Fruit fly (Drosophila melanogaster) S2 (cell line): ENCODE results near the gene hid.

Experiments used
- CG8478 ChIP-seq: fragments of >200 bp; optimal IDR thresholded peaks from 2 replicates; lab custom pipeline; 2018
- CTCF ChIP-seq, 2 experiments: fragments of >200 bp; optimal IDR thresholded peaks; 2 replicates each; lab custom pipeline; 2018

hid gene

DNA sequence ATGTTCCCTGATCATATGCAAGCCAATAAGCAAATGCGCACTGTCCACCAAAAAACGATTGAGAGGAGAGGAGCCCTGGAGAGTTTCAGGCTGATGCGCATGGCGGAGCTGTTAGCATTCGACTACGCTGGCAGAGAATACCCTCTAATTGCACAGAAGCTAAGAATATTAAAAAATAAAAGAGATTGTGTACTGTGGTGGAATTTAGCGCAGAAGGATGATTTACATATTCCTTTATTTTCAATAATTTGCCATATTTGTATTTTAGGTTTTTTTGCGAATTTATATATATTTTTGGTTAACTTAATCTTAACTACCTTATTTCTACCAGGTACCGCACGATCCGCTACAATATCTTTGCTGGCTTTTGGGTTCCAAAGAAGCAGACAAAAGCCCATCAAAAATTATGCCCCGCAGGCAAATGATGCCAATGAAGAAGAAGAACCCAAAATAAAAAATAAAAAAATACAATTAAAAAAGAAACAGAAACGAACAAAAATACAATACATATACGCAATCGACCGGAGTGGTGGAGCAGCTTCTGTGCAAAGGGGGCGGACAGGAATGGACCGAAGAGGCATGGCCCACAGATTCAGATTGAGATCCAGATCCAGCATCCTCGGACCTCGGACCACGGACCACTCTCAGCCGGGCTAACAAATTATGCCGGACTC lies 9.0 kb upstream of the hid start:
- TF ChIP-seq CG8478 (no peak), CTCF (optimal IDR thresholded peaks at IDR 0.05; lab: Kevin White, UChicago) (no peak)

dm6 chr3L:18193642-18194041 lies 8.2 kb upstream of the hid start:
- TF ChIP-seq CG8478 (no peak), CTCF (optimal IDR thresholded peaks at IDR 0.05; lab: Kevin White, UChicago) (no peak)

- TF ChIP-seq CTCF (optimal IDR thresholded peaks at IDR 0.05; lab: Kevin White, UChicago) (no peak), CG8478 (no peak)
Measured at dm6 chr3L:18192858-18193478, 7.5 kb upstream of the hid start.

DNA sequence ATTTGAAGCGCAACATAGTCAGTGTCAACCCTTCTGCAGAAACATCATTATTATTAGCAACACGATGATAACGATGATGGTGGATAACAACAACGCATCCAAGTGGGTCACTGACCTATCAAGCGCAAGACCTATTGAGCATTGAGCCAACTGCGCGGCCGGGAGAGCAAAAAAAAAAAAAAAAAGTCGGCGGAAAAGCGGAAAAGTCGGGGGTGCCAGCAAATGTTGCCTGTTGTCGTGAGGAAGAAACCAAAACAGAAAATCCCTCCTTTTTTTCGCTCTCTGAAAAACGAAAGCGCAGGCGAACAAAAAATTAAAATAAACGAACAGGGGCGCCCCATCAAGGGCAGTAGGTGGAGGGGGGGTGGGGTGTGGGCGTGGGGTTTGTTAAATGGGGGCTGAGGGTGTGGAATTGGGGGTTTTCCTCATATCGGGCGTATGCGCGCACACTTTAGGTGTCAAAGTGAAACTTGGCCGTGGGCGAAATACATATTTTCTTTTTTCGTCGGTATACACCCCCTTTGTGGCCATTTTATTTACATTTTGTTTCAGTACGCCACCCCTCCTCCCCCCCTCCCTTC lies 6.2 kb upstream of the hid start:
- TF ChIP-seq CG8478 (no peak), CTCF (optimal IDR thresholded peaks at IDR 0.05; lab: Kevin White, UChicago) (no peak)

dm6 chr3L:18190484-18191220 lies 5.2 kb upstream of the hid start:
- TF ChIP-seq CTCF (optimal IDR thresholded peaks at IDR 0.05; lab: Kevin White, UChicago), result no peak
- TF ChIP-seq CG8478, result no peak

dm6 chr3L:18188473-18189087 lies 3.1 kb upstream of the hid start:
- TF ChIP-seq CG8478 (no peak), CTCF (optimal IDR thresholded peaks at IDR 0.05; lab: Kevin White, UChicago) (no peak)

DNA sequence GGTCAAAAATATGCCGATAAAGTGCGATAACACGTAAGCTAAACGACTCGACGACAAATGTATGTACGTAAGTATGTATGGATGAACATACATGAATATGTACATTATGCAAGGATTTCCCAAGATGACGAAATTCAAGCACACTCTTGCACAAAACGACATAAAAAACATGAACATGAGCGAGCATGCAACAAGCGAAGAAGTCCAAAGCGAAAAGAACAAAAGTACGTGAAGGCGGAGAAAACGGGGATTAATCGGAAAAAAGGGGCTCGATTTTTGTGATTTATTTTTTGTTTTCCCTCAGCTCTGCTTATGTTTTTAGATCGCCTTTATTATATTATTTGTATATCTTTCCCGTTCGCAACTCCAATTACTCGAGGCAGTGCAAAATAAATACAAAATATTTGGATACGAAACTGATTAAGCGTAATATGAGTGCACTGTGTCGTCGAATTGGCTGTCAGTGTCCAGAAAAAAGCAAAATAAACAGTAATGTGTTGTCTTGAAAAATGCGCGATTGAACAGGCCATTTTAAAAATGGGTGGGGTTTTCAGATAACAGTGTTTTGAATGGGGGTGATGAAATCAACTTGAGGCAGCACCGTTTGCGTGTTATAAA lies 2.1 kb upstream of the hid start:
- TF ChIP-seq CTCF (optimal IDR thresholded peaks at IDR 0.05; lab: Kevin White, UChicago) (no peak), CG8478 (no peak)

DNA sequence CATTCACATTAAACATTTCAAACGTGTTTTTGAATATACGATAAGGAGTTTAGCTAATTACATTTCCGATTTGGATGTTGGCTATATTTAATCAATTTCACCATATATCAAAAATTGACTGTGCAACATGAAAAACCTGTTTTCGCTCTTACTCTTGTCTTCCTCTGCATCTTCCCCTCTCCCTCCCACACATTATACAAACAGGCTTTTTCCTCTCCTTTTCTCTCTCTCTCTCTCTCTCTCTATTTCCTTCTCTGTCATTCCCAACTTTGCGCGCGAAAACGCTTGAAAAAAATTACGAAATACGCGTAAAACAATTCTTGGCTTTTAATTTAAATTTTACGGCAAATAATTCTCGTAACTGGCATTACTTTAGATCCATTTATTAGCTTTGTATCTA lies 1.3 kb upstream of the hid start:
- TF ChIP-seq CTCF (optimal IDR thresholded peaks at IDR 0.05; lab: Kevin White, UChicago), result no peak
- TF ChIP-seq CG8478, result no peak

DNA sequence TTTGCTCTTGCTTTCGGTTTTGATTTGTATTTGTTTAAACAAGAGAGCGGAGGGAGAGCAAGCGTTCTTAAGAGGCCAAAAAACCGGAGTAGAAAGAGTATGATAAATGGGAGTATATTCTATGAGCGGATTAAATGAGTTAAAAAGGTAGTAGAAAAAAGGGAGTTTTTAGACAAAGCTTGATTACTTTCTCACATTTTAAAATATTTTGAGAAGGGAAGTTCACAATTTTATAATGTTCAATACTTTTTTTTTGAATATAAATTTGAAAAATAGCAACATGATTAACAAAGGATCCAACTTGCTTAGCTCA lies 828 bp upstream of the hid start:
- TF ChIP-seq CG8478 (no peak), CTCF (optimal IDR thresholded peaks at IDR 0.05; lab: Kevin White, UChicago) (no peak)

- TF ChIP-seq CTCF (optimal IDR thresholded peaks at IDR 0.05; lab: Kevin White, UChicago) (no peak), CG8478 (no peak)
Measured at dm6 chr3L:18184762-18185161, 679 bp downstream of the hid start.

dm6 chr3L:18183928-18184327 lies 1.5 kb downstream of the hid start:
- TF ChIP-seq CG8478 (no peak), CTCF (optimal IDR thresholded peaks at IDR 0.05; lab: Kevin White, UChicago) (no peak)

DNA sequence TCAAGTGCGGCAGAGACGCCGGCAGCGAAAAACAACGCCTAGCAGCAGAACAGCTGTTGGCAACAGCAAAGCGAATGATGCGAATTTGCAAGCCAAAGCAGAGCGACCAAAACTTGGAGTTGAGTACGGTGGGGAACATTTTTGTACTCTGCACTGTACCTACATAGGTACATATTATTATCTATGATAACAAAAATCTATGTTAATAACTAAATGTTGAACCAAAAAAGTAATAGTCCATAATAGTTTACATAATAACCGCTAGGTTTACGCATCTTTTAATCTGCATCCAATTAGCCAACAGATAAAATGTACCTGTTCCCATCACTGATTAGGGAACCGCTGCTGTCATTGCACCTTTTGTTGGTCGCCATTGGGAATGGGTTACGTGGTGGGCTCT lies 3.5 kb downstream of the hid start:
- TF ChIP-seq CG8478 (no peak), CTCF (optimal IDR thresholded peaks at IDR 0.05; lab: Kevin White, UChicago) (no peak)

DNA sequence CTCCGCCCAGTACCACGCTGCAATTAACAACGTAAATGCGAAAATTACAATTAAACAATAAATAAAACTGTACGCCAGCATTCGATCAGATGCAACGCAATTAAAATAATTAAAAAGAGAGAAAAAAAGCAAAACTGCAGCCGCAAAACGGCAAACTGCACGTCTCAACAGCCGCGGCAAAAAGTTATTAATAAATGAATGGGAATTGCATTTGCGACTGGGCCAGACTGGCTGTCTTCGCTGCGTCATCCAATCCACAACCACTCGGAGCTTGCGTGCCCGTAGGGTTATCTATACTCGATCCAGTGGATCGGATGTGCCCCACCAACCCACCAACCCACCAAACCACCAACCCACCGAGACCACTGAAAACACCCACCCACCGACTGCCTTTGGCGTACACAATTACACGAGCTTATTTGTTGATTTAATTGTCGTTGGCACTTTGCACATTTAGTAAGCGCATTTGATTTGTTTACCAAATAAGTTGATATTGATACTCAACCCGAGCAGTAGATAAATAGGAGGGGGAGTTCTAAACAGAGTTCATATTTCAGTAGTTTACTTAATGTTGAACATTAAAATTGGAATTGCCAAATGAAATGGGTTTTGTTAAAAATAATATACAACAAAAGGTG lies 5.8 kb downstream of the hid start:
- no peak for TF ChIP-seq CTCF (optimal IDR thresholded peaks at IDR 0.05; lab: Kevin White, UChicago)
- TF ChIP-seq CG8478, result no peak

dm6 chr3L:18174833-18175232 lies 10.6 kb downstream of the hid start:
- no peak for TF ChIP-seq CTCF (optimal IDR thresholded peaks at IDR 0.05; lab: Kevin White, UChicago)

- no peak for TF ChIP-seq CG8478
- TF ChIP-seq CTCF (optimal IDR thresholded peaks at IDR 0.05; lab: Kevin White, UChicago), result no peak
Measured at dm6 chr3L:18173668-18174067, 11.8 kb downstream of the hid start.
